Fruit fly (Drosophila melanogaster): ENCODE data around the gene tefu.

dm6 chr3R:15268856-15269255, 26.8 kb upstream of the tefu start:
- TF ChIP-seq gl (tag; optimal IDR thresholded peaks at IDR 0.05) (no peak), CG12605 (GFP tag; IDR thresholded peaks at IDR 0.05) (no peak), Pif1A (GFP tag; optimal IDR thresholded peaks at IDR 0.05) (no peak)

Data from whole organism, pupa.